Worm (Caenorhabditis elegans) whole organism, L3 larva: ENCODE measurements around the gene srw-55.

ENCODE experiments used
- aly-2 ChIP-seq: fragments of 150-350 bp; optimal IDR thresholded peaks from 2 replicates; lab custom pipeline; 2014; ENCODE audit warnings: missing biosample characterization, missing genetic modification characterization
- ama-1 ChIP-seq: fragments of 150-350 bp; optimal IDR thresholded peaks from 2 replicates; lab custom pipeline; 2018
- elt-2 ChIP-seq: sonication (generic microtip); optimal IDR thresholded peaks from 2 replicates; lab custom pipeline; 2016; ENCODE audit warnings: missing genetic modification reagents, mild to moderate bottlenecking, missing genetic modification characterization, missing compliant biosample characterization
- jun-1 ChIP-seq: fragments of 150-350 bp; optimal IDR thresholded peaks from 2 replicates; lab custom pipeline; 2014; ENCODE audit warnings: missing biosample characterization, missing genetic modification reagents, missing genetic modification characterization
- skn-1 ChIP-seq: fragments of 150-350 bp; optimal IDR thresholded peaks from 2 replicates; lab custom pipeline; 2014; ENCODE audit warnings: missing biosample characterization, missing genetic modification characterization
- ztf-11 ChIP-seq: fragments of 150-350 bp; optimal IDR thresholded peaks from 2 replicates; lab custom pipeline; 2014; ENCODE audit warnings: missing biosample characterization, missing genetic modification characterization
- ztf-4 ChIP-seq: fragments of 150-350 bp; optimal IDR thresholded peaks from 2 replicates; lab custom pipeline; 2014; ENCODE audit warnings: missing biosample characterization, missing genetic modification characterization

DNA sequence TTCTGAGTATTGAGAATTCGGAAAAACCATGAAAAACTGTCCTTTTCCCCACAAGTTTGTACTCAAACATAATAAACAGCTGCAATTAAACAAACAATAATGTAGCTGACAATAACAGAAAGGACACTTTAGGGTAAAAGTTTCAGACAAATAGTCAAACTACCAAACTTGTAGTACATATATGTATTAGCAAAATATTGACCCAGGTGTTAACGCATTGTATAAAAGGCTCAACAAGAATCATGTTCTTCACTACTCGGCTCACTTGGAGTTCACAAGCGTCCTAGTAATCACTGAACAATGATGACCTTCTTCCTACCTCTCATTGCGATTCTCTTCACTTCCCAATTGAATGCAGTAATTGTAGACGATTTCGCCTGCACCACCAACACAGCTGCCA lies 28.3 kb downstream of the srw-55 start, which contains the start of gene F35E8.6:
- TF ChIP-seq aly-2 (tag; lab: Kevin White, UChicago) (no peak), ama-1 (lab: Kevin White, UChicago) (no peak), elt-2 (tag; lab: Kevin White, UChicago) (no peak), skn-1 (tag; lab: Kevin White, UChicago) (no peak), ztf-11 (tag; lab: Kevin White, UChicago) (no peak), jun-1 (tag; lab: Kevin White, UChicago) (no peak), ztf-4 (no peak)
